Worm (Caenorhabditis elegans) whole organism, early embryonic: ENCODE data around the gene pag-3.

ENCODE experiments used
- B0310.2 ChIP-seq: sonication (generic microtip); optimal IDR thresholded peaks from 2 replicates; lab custom pipeline; 2016; ENCODE audit warnings: mild to moderate bottlenecking, missing genetic modification characterization, missing compliant biosample characterization
- F13C5.2 ChIP-seq: sonication (generic microtip); optimal IDR thresholded peaks from 2 replicates; lab custom pipeline; 2017; ENCODE audit warnings: mild to moderate bottlenecking, missing genetic modification characterization, inconsistent platforms, missing compliant biosample characterization
- aly-1 ChIP-seq: sonication (generic microtip); optimal IDR thresholded peaks from 2 replicates; lab custom pipeline; 2016; ENCODE audit warnings: missing genetic modification characterization, missing compliant biosample characterization
- ama-1 ChIP-seq: fragments of 150-350 bp; optimal IDR thresholded peaks from 2 replicates; lab custom pipeline; 2014
- ets-7 ChIP-seq: sonication (generic microtip); optimal IDR thresholded peaks from 2 replicates; lab custom pipeline; 2016; ENCODE audit warnings: missing genotype, missing genetic modification characterization, missing compliant biosample characterization
- flt-1 ChIP-seq: fragments of 200-800 bp; sonication (Bioruptor generic); IDR thresholded peaks from 2 replicates; pipeline ENCODE4 v1.3.6; 2022; ENCODE audit warnings: missing genetic modification characterization, missing compliant biosample characterization
- hmg-4 ChIP-seq: fragments of 200-800 bp; sonication (Bioruptor generic); optimal IDR thresholded peaks from 2 replicates; lab custom pipeline; 2018; ENCODE audit warnings: mild to moderate bottlenecking, missing genetic modification characterization, missing compliant biosample characterization
- hnd-1 ChIP-seq: sonication (generic microtip); optimal IDR thresholded peaks from 2 replicates; lab custom pipeline; 2016; ENCODE audit warnings: missing genetic modification characterization, missing compliant biosample characterization
- scrt-1 ChIP-seq: fragments of 200-800 bp; sonication (Bioruptor generic); IDR thresholded peaks from 2 replicates; pipeline ENCODE4 v1.3.6; 2022; ENCODE audit warnings: missing genetic modification characterization, missing compliant biosample characterization
- tbx-11 ChIP-seq: fragments of 200-800 bp; sonication (Bioruptor generic); IDR thresholded peaks from 2 replicates; pipeline ENCODE4 v1.3.6; 2022; ENCODE audit warnings: missing genetic modification characterization, missing compliant biosample characterization
- tra-4 ChIP-seq: sonication (generic microtip); optimal IDR thresholded peaks from 2 replicates; lab custom pipeline; 2017; ENCODE audit warnings: missing genetic modification characterization, missing compliant biosample characterization

DNA sequence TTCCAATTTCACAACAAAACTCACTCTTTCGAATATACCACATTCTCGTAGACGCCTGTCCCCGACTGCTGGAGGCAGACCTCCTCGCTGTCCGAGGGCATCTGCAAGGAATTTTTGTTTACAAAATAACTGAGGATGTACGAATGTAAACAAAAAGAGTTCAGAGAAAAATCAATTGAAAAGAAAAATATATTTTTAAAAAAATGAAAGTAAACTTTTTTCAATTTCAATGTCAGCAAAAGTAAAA is 8.3 kb downstream of the pag-3 start, which contains the start of gene mrp-5:
- no peak for TF ChIP-seq tra-4 (tag; lab: Kevin White, UChicago)
- TF ChIP-seq B0310.2 (tag; lab: Kevin White, UChicago): no peak
- no peak for TF ChIP-seq tbx-11
- TF ChIP-seq hmg-4 (GFP tag; lab: Kevin White, UChicago): no peak
- TF ChIP-seq ama-1 (lab: Kevin White, UChicago): no peak
- no peak for TF ChIP-seq flt-1 (GFP tag; lab: Robert Waterston, UW)
- TF ChIP-seq F13C5.2 (tag; lab: Kevin White, UChicago): no peak
- no peak for TF ChIP-seq hnd-1 (tag; lab: Kevin White, UChicago)
- no peak for TF ChIP-seq scrt-1 (GFP tag; lab: Robert Waterston, UW)
- no peak for TF ChIP-seq aly-1 (tag; lab: Kevin White, UChicago)
- TF ChIP-seq ets-7 (tag; lab: Kevin White, UChicago): no peak
